Worm (Caenorhabditis elegans): Measurements from ENCODE around the gene pot-2.

ce11 chrII:14494464-14494863 lies 29.5 kb upstream of the pot-2 start:
- no peak for TF ChIP-seq aly-1 (tag; optimal IDR thresholded peaks at IDR 0.05)
- TF ChIP-seq ama-1 (optimal IDR thresholded peaks at IDR 0.05), result no peak
- no peak for TF ChIP-seq tbx-37 (GFP tag; conservative IDR thresholded peaks at IDR 0.05)
- TF ChIP-seq hmbx-1 (tag; optimal IDR thresholded peaks at IDR 0.05), result no peak
- no peak for TF ChIP-seq sea-1 (GFP tag; conservative IDR thresholded peaks at IDR 0.05)
- TF ChIP-seq F13C5.2 (tag; optimal IDR thresholded peaks at IDR 0.05), result no peak
- TF ChIP-seq scrt-1 (GFP tag; IDR thresholded peaks at IDR 0.05), result no peak
- no peak for TF ChIP-seq ceh-36 (tag; optimal IDR thresholded peaks at IDR 0.05)

Measured in whole organism, early embryonic.